Fruit fly (Drosophila melanogaster) whole organism, wandering third instar larva: Measurements from ENCODE around the gene Nop56.

Source experiments
- Abd-B ChIP-seq: fragments of >200 bp; optimal IDR thresholded peaks from 2 replicates; lab custom pipeline; 2017; ENCODE audit warnings: missing biosample characterization, missing genetic modification characterization
- Dif ChIP-seq: fragments of 200-275, 200-300 bp; sonication (Bioruptor generic); optimal IDR thresholded peaks from 2 replicates; lab custom pipeline; 2018; ENCODE audit warnings: missing biosample characterization, missing genetic modification characterization; ENCODE audit not compliant: partially characterized antibody
- GATAd ChIP-seq: sonication (Bioruptor generic); optimal IDR thresholded peaks from 2 replicates; lab custom pipeline; 2016; ENCODE audit warnings: missing biosample characterization, missing genetic modification characterization
- HLH106 ChIP-seq: fragments of 200-800 bp; optimal IDR thresholded peaks from 3 replicates; lab custom pipeline; 2019; ENCODE audit warnings: missing biosample characterization, mild to moderate bottlenecking, missing genetic modification characterization, moderate library complexity
- Hnf4 ChIP-seq: fragments of 200-800 bp; sonication (Bioruptor generic); optimal IDR thresholded peaks from 2 replicates; lab custom pipeline; 2016; ENCODE audit warnings: missing biosample characterization, mild to moderate bottlenecking, missing genetic modification characterization
- Hr78 ChIP-seq: fragments of >200 bp; optimal IDR thresholded peaks from 2 replicates; lab custom pipeline; 2017; ENCODE audit warnings: missing biosample characterization, missing genetic modification characterization
- Jra ChIP-seq: sonication (Bioruptor generic); optimal IDR thresholded peaks from 2 replicates; lab custom pipeline; 2016; ENCODE audit warnings: missing biosample characterization, missing genetic modification characterization
- Mio ChIP-seq: sonication (Bioruptor generic); optimal IDR thresholded peaks from 2 replicates; lab custom pipeline; 2016; ENCODE audit warnings: missing biosample characterization, missing genetic modification characterization
- Myc ChIP-seq: fragments of >200 bp; optimal IDR thresholded peaks from 2 replicates; lab custom pipeline; 2017
- N ChIP-seq: fragments of >200 bp; optimal IDR thresholded peaks from 2 replicates; lab custom pipeline; 2018; ENCODE audit warnings: missing biosample characterization, missing external identifiers, missing genetic modification characterization
- OdsH ChIP-seq: fragments of 200-800 bp; sonication (Bioruptor generic); optimal IDR thresholded peaks from 2 replicates; lab custom pipeline; 2016; ENCODE audit warnings: missing biosample characterization, mild to moderate bottlenecking, missing genetic modification characterization
- Rel ChIP-seq, 2 experiments: fragments of 200-800 bp; sonication (Bioruptor generic) in 1 of 2; optimal IDR thresholded peaks; 2 replicates in 1 of 2; 3 replicates in 1 of 2; lab custom pipeline; 2016 to 2019; ENCODE audit warnings: mild to moderate bottlenecking in 2 of 2, missing biosample characterization in 2 of 2, missing genetic modification characterization in 2 of 2, moderate library complexity in 1 of 2
- Sp1 ChIP-seq: fragments of 200-800 bp; sonication (Bioruptor generic); optimal IDR thresholded peaks from 3 replicates; lab custom pipeline; 2019; ENCODE audit warnings: missing biosample characterization, mild to moderate bottlenecking, missing genetic modification characterization, moderate library complexity
- Vsx2 ChIP-seq: fragments of 200-300, 225-300 bp; sonication (Bioruptor generic); optimal IDR thresholded peaks from 2 replicates; lab custom pipeline; 2018; ENCODE audit warnings: missing biosample characterization, missing genetic modification characterization; ENCODE audit not compliant: partially characterized antibody
- br ChIP-seq: fragments of 200-800 bp; sonication (Bioruptor generic); optimal IDR thresholded peaks from 2 replicates; lab custom pipeline; 2016; ENCODE audit warnings: missing biosample characterization, missing genetic modification characterization
- dsf ChIP-seq: sonication (Bioruptor generic); optimal IDR thresholded peaks from 2 replicates; lab custom pipeline; 2016; ENCODE audit warnings: missing biosample characterization, missing genetic modification characterization, borderline replicate concordance
- ey ChIP-seq: fragments of 200-800 bp; sonication (Bioruptor generic); optimal IDR thresholded peaks from 2 replicates; lab custom pipeline; 2016; ENCODE audit warnings: missing biosample characterization, missing genetic modification characterization
- foxo ChIP-seq, 2 experiments: fragments of 200-800 bp; sonication (Bioruptor generic); optimal IDR thresholded peaks; 2 replicates in 1 of 2; 3 replicates in 1 of 2; lab custom pipeline; 2016 to 2017; ENCODE audit warnings: missing biosample characterization in 2 of 2, missing genetic modification characterization in 2 of 2
- fru ChIP-seq: fragments of 200-800 bp; sonication (Bioruptor generic); optimal IDR thresholded peaks from 3 replicates; lab custom pipeline; 2016; ENCODE audit warnings: missing biosample characterization, mild to moderate bottlenecking, missing genetic modification characterization
- h ChIP-seq: fragments of 200-800 bp; sonication (Bioruptor generic); optimal IDR thresholded peaks from 3 replicates; lab custom pipeline; 2016; ENCODE audit warnings: missing biosample characterization, mild to moderate bottlenecking, missing genetic modification characterization
- pan ChIP-seq: fragments of >200 bp; optimal IDR thresholded peaks from 2 replicates; lab custom pipeline; 2017
- psq ChIP-seq: fragments of 200-800 bp; sonication (Bioruptor generic); optimal IDR thresholded peaks from 3 replicates; lab custom pipeline; 2017; ENCODE audit warnings: missing biosample characterization, mild to moderate bottlenecking, missing genetic modification characterization, moderate library complexity
- rgr ChIP-seq: fragments of 200-800 bp; sonication (Bioruptor generic); optimal IDR thresholded peaks from 3 replicates; lab custom pipeline; 2016; ENCODE audit warnings: missing biosample characterization, mild to moderate bottlenecking, missing genetic modification characterization
- sage ChIP-seq: fragments of 200-800 bp; sonication (Bioruptor generic); optimal IDR thresholded peaks from 2 replicates; lab custom pipeline; 2016; ENCODE audit warnings: missing biosample characterization, mild to moderate bottlenecking, missing genetic modification characterization
- sv ChIP-seq: fragments of 200-800 bp; sonication (Bioruptor generic); optimal IDR thresholded peaks from 3 replicates; lab custom pipeline; 2016; ENCODE audit warnings: missing biosample characterization, missing genetic modification characterization
- usp ChIP-seq: fragments of >200 bp; optimal IDR thresholded peaks from 2 replicates; lab custom pipeline; 2017; ENCODE audit warnings: missing biosample characterization, missing genetic modification characterization

Gene Nop56

DNA sequence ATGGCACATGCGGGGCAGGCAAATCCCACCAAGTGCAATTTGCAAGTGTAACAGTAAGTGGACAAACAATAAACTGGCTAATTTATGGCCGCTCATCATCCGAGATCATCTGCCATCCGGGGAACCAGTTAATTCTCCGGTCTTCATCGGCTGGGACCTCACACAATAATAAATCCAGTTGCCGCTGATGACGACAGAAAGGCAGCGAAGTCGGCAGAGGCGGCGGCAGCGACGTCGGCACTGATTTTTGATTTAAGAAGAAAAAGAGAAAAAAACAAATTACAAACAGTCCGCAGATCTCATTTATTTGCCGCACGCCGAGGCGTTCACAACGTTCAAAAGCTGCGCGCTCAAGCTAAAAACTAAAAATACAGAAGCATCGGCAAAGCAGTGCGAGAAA lies 18.5 kb downstream of the Nop56 start, which contains the start of gene CG13856:
CG13856 (plus strand) TSS at position 301 of the 400 bp plus-strand sequence.
- TF ChIP-seq br (no peak), fru (no peak), OdsH (GFP tag; lab: Kevin White, UChicago) (no peak), ey (GFP tag; lab: Kevin White, UChicago) (no peak), GATAd (GFP tag; lab: Kevin White, UChicago) (no peak), Jra (GFP tag; lab: Kevin White, UChicago) (no peak), dsf (GFP tag; lab: Kevin White, UChicago) (no peak), N (GFP tag; lab: Kevin White, UChicago) (no peak), Hr78 (GFP tag; lab: Kevin White, UChicago) (no peak), Myc (lab: Kevin White, UChicago) (no peak), sage (GFP tag; lab: Kevin White, UChicago) (no peak), Vsx2 (no peak), HLH106 (tag; lab: Kevin White, UChicago) (no peak), Sp1 (GFP tag; lab: Kevin White, UChicago) (no peak), Dif (GFP tag; lab: Kevin White, UChicago) (no peak), Rel (GFP tag; optimal IDR thresholded peaks at IDR 0.05; lab: Kevin White, UChicago) (no peak), Rel (tag; optimal IDR thresholded peaks at IDR 0.05; lab: Kevin White, UChicago) (no peak), usp (GFP tag; lab: Kevin White, UChicago) (no peak), Mio (no peak), h (no peak), rgr (GFP tag; lab: Kevin White, UChicago) (no peak)

dm6 chr3R:22400246-22400645 lies 20.6 kb downstream of the Nop56 start:
- TF ChIP-seq sv (GFP tag; lab: Kevin White, UChicago), result peak; percentile 18
- no peak for TF ChIP-seq HLH106 (tag; lab: Kevin White, UChicago)

DNA sequence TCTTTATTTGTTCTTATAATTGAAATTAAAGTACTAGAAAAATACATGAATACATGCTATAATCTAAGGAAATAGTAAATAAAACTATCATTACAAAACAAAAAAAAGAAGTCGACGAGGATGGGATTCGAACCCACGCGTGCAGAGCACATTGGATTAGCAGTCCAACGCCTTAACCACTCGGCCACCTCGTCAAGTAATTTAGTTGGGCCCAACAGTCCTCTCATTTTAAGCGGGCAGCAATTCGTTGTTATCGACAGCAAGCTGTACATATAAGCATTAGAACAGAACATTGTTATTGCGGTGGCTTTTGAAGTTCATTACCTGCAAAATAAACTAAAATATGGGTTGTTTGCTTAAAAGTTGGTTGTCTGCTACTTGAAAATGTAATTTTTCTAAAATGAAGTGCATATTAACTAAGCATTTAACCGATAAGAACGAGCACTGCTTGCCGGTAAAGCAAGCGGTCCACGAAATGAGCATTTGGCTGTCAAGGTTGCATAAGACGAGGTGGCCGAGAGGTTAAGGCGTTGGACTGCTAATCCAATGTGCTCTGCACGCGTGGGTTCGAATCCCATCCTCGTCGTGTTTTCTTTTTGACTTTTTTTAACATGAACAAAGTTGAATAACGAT lies 23.7 kb downstream of the Nop56 start:
- TF ChIP-seq dsf (GFP tag; lab: Kevin White, UChicago), result no peak
- no peak for TF ChIP-seq Hr78 (GFP tag; lab: Kevin White, UChicago)
- TF ChIP-seq Myc (lab: Kevin White, UChicago), result peak; percentile 23
- peak; percentile 77 for TF ChIP-seq N (GFP tag; lab: Kevin White, UChicago)
- no peak for TF ChIP-seq foxo (GFP tag; optimal IDR thresholded peaks at IDR 0.05; lab: Kevin White, UChicago)
- peak; percentile 14 for TF ChIP-seq Abd-B

DNA sequence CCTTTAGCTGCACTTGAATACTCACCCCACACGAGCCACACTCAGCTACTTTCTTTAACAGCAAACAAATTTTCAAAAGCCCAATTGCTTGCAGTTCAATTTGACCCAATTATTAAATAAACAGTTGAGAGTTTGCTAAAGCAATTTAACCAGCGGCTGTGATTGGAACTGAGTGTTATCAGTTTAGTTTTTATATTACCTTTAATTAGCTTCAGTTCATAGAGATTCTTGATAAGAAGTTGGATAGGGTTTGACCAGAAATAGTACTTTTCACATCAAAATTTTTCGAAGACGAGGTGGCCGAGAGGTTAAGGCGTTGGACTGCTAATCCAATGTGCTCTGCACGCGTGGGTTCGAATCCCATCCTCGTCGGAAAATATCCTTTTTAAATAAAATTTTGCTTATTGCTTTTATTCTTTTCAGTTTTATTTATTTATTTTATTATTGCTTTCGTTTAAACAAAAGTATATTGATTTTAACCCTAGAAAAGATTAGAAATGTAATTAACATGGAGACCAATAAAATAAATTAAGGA lies 24.6 kb downstream of the Nop56 start:
- TF ChIP-seq foxo (GFP tag; optimal IDR thresholded peaks at IDR 0.05; lab: Kevin White, UChicago), result no peak

dm6 chr3R:22395409-22396178 lies 25.3 kb downstream of the Nop56 start:
- no peak for TF ChIP-seq foxo (GFP tag; optimal IDR thresholded peaks at IDR 0.05; lab: Kevin White, UChicago)

DNA sequence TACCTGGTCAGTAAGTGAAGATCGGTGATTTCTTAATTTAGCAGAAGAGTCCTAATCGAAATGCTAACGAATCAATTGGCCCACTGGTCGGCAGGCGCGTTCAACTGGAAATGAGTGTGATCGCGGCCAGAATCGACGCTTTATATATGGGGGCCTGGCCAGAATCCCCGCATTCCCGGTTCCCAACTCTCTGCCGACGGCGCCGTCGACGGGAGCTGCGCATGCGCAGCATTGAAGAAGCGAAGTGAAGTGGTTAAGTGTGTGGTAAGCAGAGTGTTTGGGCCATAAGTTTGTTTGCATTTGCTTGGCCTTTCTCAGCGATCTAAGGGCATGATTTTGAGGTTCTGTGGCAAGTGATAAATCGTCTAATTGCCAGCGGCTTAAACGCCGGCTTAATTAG lies 26.9 kb downstream of the Nop56 start, which contains the start of gene CG13857:
CG13857 (minus strand) TSS at position 101 of the 400 bp plus-strand sequence.
- TF ChIP-seq foxo (GFP tag; optimal IDR thresholded peaks at IDR 0.05; lab: Kevin White, UChicago) (no peak), rgr (GFP tag; lab: Kevin White, UChicago) (no peak), Sp1 (GFP tag; lab: Kevin White, UChicago) (no peak), br (no peak)

dm6 chr3R:22390109-22390508 lies 30.8 kb downstream of the Nop56 start:
- no peak for TF ChIP-seq Hnf4 (GFP tag; lab: Kevin White, UChicago)
- no peak for TF ChIP-seq Rel (GFP tag; optimal IDR thresholded peaks at IDR 0.05; lab: Kevin White, UChicago)
- no peak for TF ChIP-seq Rel (tag; optimal IDR thresholded peaks at IDR 0.05; lab: Kevin White, UChicago)
- TF ChIP-seq dsf (GFP tag; lab: Kevin White, UChicago), result no peak
- peak; percentile 45 for TF ChIP-seq psq (GFP tag; lab: Kevin White, UChicago)
- TF ChIP-seq pan (lab: Kevin White, UChicago), result no peak
- no peak for TF ChIP-seq Hr78 (GFP tag; lab: Kevin White, UChicago)
- no peak for TF ChIP-seq foxo (GFP tag; optimal IDR thresholded peaks at IDR 0.05; lab: Kevin White, UChicago)
